Worm (Caenorhabditis elegans): ENCODE measurements around the gene F15D4.6.

DNA sequence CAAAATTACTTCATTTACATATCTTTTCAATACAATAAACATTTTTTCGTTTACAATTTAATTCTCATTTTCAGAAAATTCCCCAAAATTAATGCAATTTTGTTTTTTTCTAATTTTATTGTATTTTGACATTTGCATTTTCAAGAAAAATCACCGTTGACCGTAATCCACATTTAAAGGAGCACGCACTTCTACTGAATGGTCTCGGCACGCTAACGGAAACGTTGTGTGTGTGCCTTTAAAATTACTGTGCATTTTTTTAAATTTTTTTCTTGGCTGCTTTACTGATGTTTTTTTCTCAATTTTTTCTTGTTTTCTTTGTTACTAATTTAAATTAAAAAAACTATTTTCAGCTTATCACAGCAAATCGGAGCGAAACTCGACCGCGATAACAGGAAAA is 11.6 kb downstream of the F15D4.6 start:
- TF ChIP-seq fkh-10 (GFP tag; optimal IDR thresholded peaks at IDR 0.05), result no peak
- no peak for TF ChIP-seq ztf-11 (tag; optimal IDR thresholded peaks at IDR 0.05)
- TF ChIP-seq duxl-1 (tag; optimal IDR thresholded peaks at IDR 0.05; ENCODE audit: poor library complexity), result no peak
- peak; percentile 34 for TF ChIP-seq F49E8.2 (tag; optimal IDR thresholded peaks at IDR 0.05; ENCODE audit: borderline replicate concordance)
- TF ChIP-seq dpl-1 (GFP tag; optimal IDR thresholded peaks at IDR 0.05), result no peak
- TF ChIP-seq set-16 (GFP tag; IDR thresholded peaks at IDR 0.05), result no peak
- TF ChIP-seq ama-1 (optimal IDR thresholded peaks at IDR 0.05), result no peak
- TF ChIP-seq F10B5.3 (tag; optimal IDR thresholded peaks at IDR 0.05), result no peak
- no peak for TF ChIP-seq ceh-28 (tag; optimal IDR thresholded peaks at IDR 0.05)
- TF ChIP-seq nhr-10 (tag; optimal IDR thresholded peaks at IDR 0.05), result no peak
- TF ChIP-seq R02D3.7 (tag; optimal IDR thresholded peaks at IDR 0.05), result no peak
- TF ChIP-seq zip-2 (tag; optimal IDR thresholded peaks at IDR 0.05), result no peak
- TF ChIP-seq pha-4 (GFP tag; IDR thresholded peaks at IDR 0.05), result no peak
- no peak for TF ChIP-seq pha-4 (tag; optimal IDR thresholded peaks at IDR 0.05)

Data from whole organism, L4 larva.